Fruit fly (Drosophila melanogaster): Measurements from ENCODE around the gene CG15468.

DNA sequence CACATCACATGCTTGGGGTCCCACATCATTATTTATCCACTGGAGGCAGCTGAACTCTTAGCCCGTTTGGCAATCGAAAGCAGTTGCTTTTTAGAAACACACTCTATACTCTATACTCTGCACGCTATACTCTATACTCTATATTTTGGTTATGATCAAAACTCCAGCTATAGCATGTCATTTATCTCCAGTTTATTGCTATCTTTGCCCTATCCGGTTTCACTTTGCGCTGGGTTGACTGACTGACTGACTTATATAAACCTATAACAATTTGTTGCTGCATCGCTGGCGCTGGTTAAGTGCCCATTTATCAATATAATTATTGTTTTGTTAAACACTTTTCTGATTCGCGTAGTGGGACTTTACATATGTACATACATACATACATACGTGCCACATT is 17.4 kb downstream of the CG15468 start:
- TF ChIP-seq Dif (GFP tag; optimal IDR thresholded peaks at IDR 0.05; ENCODE audit: partially characterized antibody): no peak
- no peak for TF ChIP-seq HLH106 (tag; optimal IDR thresholded peaks at IDR 0.05)
- no peak for TF ChIP-seq Myc (optimal IDR thresholded peaks at IDR 0.05)
- TF ChIP-seq tai (GFP tag; optimal IDR thresholded peaks at IDR 0.05): no peak
- TF ChIP-seq rgr (GFP tag; optimal IDR thresholded peaks at IDR 0.05): no peak
- TF ChIP-seq psq (GFP tag; optimal IDR thresholded peaks at IDR 0.05): no peak
- TF ChIP-seq Jra (GFP tag; optimal IDR thresholded peaks at IDR 0.05): no peak
- TF ChIP-seq Hr83 (GFP tag; optimal IDR thresholded peaks at IDR 0.05; ENCODE audit: poor library complexity, severe bottlenecking): no peak

Data from whole organism, wandering third instar larva.